Worm (Caenorhabditis elegans) whole organism, L3 larva: ENCODE data around the gene tomm-7.

ENCODE experiments used
- ama-1 ChIP-seq: fragments of 150-350 bp; optimal IDR thresholded peaks from 2 replicates; lab custom pipeline; 2018
- fos-1 ChIP-seq: fragments of 150-350 bp; optimal IDR thresholded peaks from 2 replicates; lab custom pipeline; 2014; ENCODE audit warnings: missing biosample characterization, missing genetic modification characterization
- sea-2 ChIP-seq: fragments of 150-350 bp; sonication (generic microtip); optimal IDR thresholded peaks from 4 replicates; lab custom pipeline; 2014; ENCODE audit warnings: missing biosample characterization, missing genetic modification reagents, missing genetic modification characterization

DNA sequence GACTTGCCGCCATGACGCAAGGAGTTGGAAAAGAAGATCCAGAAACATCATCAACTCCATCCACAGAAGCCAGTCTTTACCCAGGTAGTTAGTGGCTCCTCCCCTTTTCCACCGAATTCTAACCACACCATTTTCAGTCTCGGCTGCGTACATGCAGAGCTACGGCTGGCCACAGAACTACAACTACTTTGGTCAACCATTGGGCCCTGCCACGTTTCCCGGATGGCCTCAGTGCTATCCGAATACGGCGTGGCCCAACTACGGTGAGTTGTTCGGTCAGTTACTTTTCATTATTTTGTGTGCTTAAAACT, 44.4 kb upstream of the tomm-7 start:
- no peak for TF ChIP-seq fos-1 (tag; lab: Kevin White, UChicago)
- no peak for TF ChIP-seq sea-2 (GFP tag; lab: Kevin White, UChicago)
- no peak for TF ChIP-seq ama-1 (lab: Kevin White, UChicago)
